Fruit fly (Drosophila melanogaster) whole organism, prepupa: ENCODE results near the gene lmgB.

Experiments
- Blimp-1 ChIP-seq: fragments of 200-800 bp; sonication (Bioruptor generic); optimal IDR thresholded peaks from 3 replicates; lab custom pipeline; 2017; ENCODE audit warnings: missing biosample characterization, missing genetic modification characterization, mild to moderate bottlenecking, moderate library complexity, missing genetic modification reagents
- CG10631 ChIP-seq: fragments of 200-800 bp; sonication (Bioruptor generic); optimal IDR thresholded peaks from 2 replicates; lab custom pipeline; 2016; ENCODE audit warnings: missing biosample characterization, missing genetic modification characterization
- CG11762 ChIP-seq: fragments of 200-800 bp; sonication (Bioruptor generic); optimal IDR thresholded peaks from 3 replicates; lab custom pipeline; 2016; ENCODE audit warnings: missing biosample characterization, missing genetic modification characterization; ENCODE audit not compliant: insufficient read depth
- CG15336 ChIP-seq: fragments of 200-800 bp; sonication (Bioruptor generic); IDR thresholded peaks from 2 replicates; pipeline ENCODE4 v1.3.6; 2022; ENCODE audit warnings: missing biosample characterization, missing genetic modification characterization
- CG1621 ChIP-seq: fragments of 200-800 bp; sonication (Bioruptor generic); optimal IDR thresholded peaks from 3 replicates; lab custom pipeline; 2018; ENCODE audit warnings: missing biosample characterization, mild to moderate bottlenecking, missing genetic modification characterization
- CG16779 ChIP-seq: fragments of 200-800 bp; sonication (Bioruptor generic); optimal IDR thresholded peaks from 3 replicates; lab custom pipeline; 2017; ENCODE audit warnings: missing biosample characterization, mild to moderate bottlenecking, missing genetic modification characterization
- CG3032 ChIP-seq: fragments of 200-800 bp; optimal IDR thresholded peaks from 2 replicates; lab custom pipeline; 2019; ENCODE audit warnings: missing biosample characterization, mild to moderate bottlenecking, missing genetic modification characterization, moderate library complexity
- CG31627 ChIP-seq: fragments of 200-800 bp; sonication (Bioruptor generic); optimal IDR thresholded peaks from 3 replicates; lab custom pipeline; 2016; ENCODE audit warnings: missing biosample characterization, missing genetic modification characterization
- CG32006 ChIP-seq: fragments of 200-800 bp; sonication (Bioruptor generic); optimal IDR thresholded peaks from 3 replicates; lab custom pipeline; 2017; ENCODE audit warnings: missing biosample characterization, mild to moderate bottlenecking, missing genetic modification characterization
- CG34406 ChIP-seq: fragments of 200-800 bp; sonication (Bioruptor generic); optimal IDR thresholded peaks from 3 replicates; lab custom pipeline; 2016; ENCODE audit warnings: missing biosample characterization, missing genetic modification characterization
- CG6276 ChIP-seq: fragments of 200-800 bp; sonication (Bioruptor generic); optimal IDR thresholded peaks from 2 replicates; lab custom pipeline; 2017; ENCODE audit warnings: missing biosample characterization, mild to moderate bottlenecking, missing genetic modification characterization
- CG6792 ChIP-seq: fragments of 200-800 bp; sonication (Bioruptor generic); optimal IDR thresholded peaks from 3 replicates; lab custom pipeline; 2016; ENCODE audit warnings: missing biosample characterization, missing genetic modification characterization
- CG6808 ChIP-seq: fragments of 200-800 bp; sonication (Bioruptor generic); optimal IDR thresholded peaks from 3 replicates; lab custom pipeline; 2017; ENCODE audit warnings: missing biosample characterization, missing genetic modification characterization, mild to moderate bottlenecking, moderate library complexity, missing genetic modification reagents
- CG6854 ChIP-seq: fragments of 200-800 bp; sonication (Bioruptor generic); optimal IDR thresholded peaks from 2 replicates; lab custom pipeline; 2017; ENCODE audit warnings: missing biosample characterization, mild to moderate bottlenecking, missing genetic modification characterization
- CG8632 ChIP-seq: fragments of 200-800 bp; sonication (Bioruptor generic); optimal IDR thresholded peaks from 3 replicates; lab custom pipeline; 2016; ENCODE audit warnings: missing biosample characterization, missing genetic modification characterization
- CG9139 ChIP-seq: fragments of 200-800 bp; sonication (Bioruptor generic); optimal IDR thresholded peaks from 3 replicates; lab custom pipeline; 2017; ENCODE audit warnings: missing biosample characterization, mild to moderate bottlenecking, missing genetic modification characterization
- Eip75B ChIP-seq: fragments of 200-800 bp; sonication (Bioruptor generic); optimal IDR thresholded peaks from 3 replicates; lab custom pipeline; 2016; ENCODE audit warnings: missing biosample characterization, missing genetic modification characterization
- Eip78C ChIP-seq: fragments of 200-800 bp; sonication (Bioruptor generic); peaks from one replicate; lab custom pipeline; 2016; ENCODE audit warnings: missing biosample characterization, missing genetic modification characterization
- Eip93F ChIP-seq: fragments of 200-800 bp; sonication (Bioruptor generic); optimal IDR thresholded peaks from 2 replicates; lab custom pipeline; 2016; ENCODE audit warnings: missing biosample characterization, mild to moderate bottlenecking, missing genetic modification characterization
- Ets21C ChIP-seq: fragments of 200-800 bp; sonication (Bioruptor generic); optimal IDR thresholded peaks from 3 replicates; lab custom pipeline; 2016; ENCODE audit warnings: missing biosample characterization, missing genetic modification characterization
- Gug ChIP-seq: fragments of 200-800 bp; sonication (Bioruptor generic); IDR thresholded peaks from 2 replicates; pipeline ENCODE4 v1.3.6; 2022; ENCODE audit warnings: missing biosample characterization, missing genetic modification characterization
- Hr38 ChIP-seq: sonication (Bioruptor generic); optimal IDR thresholded peaks from 2 replicates; lab custom pipeline; 2016; ENCODE audit warnings: missing biosample characterization, missing genetic modification characterization
- Hr39 ChIP-seq: fragments of 200-800 bp; sonication (Bioruptor generic); optimal IDR thresholded peaks from 2 replicates; lab custom pipeline; 2016; ENCODE audit warnings: missing biosample characterization, missing genetic modification characterization
- Hr4 ChIP-seq: fragments of 200-800 bp; sonication (Bioruptor generic); optimal IDR thresholded peaks from 3 replicates; lab custom pipeline; 2016; ENCODE audit warnings: missing biosample characterization, missing genetic modification characterization
- Met ChIP-seq: fragments of 200-800 bp; sonication (Bioruptor generic); optimal IDR thresholded peaks from 3 replicates; lab custom pipeline; 2016; ENCODE audit warnings: missing biosample characterization, missing genetic modification characterization
- Smox ChIP-seq: fragments of 200-800 bp; sonication (Bioruptor generic); optimal IDR thresholded peaks from 3 replicates; lab custom pipeline; 2016; ENCODE audit warnings: missing biosample characterization, missing genetic modification characterization
- Sox102F ChIP-seq: fragments of 200-800 bp; sonication (Bioruptor generic); optimal IDR thresholded peaks from 2 replicates; lab custom pipeline; 2016; ENCODE audit warnings: missing biosample characterization, mild to moderate bottlenecking, missing genetic modification characterization
- Sox14 ChIP-seq: fragments of 200-800 bp; sonication (Bioruptor generic); optimal IDR thresholded peaks from 3 replicates; lab custom pipeline; 2016; ENCODE audit warnings: missing biosample characterization, missing genetic modification characterization
- Sox15 ChIP-seq: fragments of 200-800 bp; sonication (Bioruptor generic); optimal IDR thresholded peaks from 3 replicates; lab custom pipeline; 2016; ENCODE audit warnings: missing biosample characterization, missing genetic modification characterization
- achi ChIP-seq: fragments of 200-800 bp; sonication (Bioruptor generic); optimal IDR thresholded peaks from 3 replicates; lab custom pipeline; 2016; ENCODE audit warnings: missing biosample characterization, missing genetic modification characterization
- acj6 ChIP-seq: fragments of 200-800 bp; sonication (Bioruptor generic); optimal IDR thresholded peaks from 3 replicates; lab custom pipeline; 2016; ENCODE audit warnings: missing biosample characterization, missing genetic modification characterization
- cyc ChIP-seq: fragments of 200-800 bp; sonication (Bioruptor generic); optimal IDR thresholded peaks from 3 replicates; lab custom pipeline; 2016; ENCODE audit warnings: missing biosample characterization, missing genetic modification characterization
- dac ChIP-seq: fragments of 200-800 bp; sonication (Bioruptor generic); optimal IDR thresholded peaks from 2 replicates; lab custom pipeline; 2017; ENCODE audit warnings: missing biosample characterization, mild to moderate bottlenecking, missing genetic modification characterization
- eg ChIP-seq: fragments of 200-800 bp; sonication (Bioruptor generic); IDR thresholded peaks from 3 replicates; pipeline ENCODE4 v1.3.6; 2022; ENCODE audit warnings: missing biosample characterization, missing genetic modification characterization
- esn ChIP-seq: fragments of 200-800 bp; sonication (Bioruptor generic); optimal IDR thresholded peaks from 2 replicates; lab custom pipeline; 2016; ENCODE audit warnings: missing biosample characterization, mild to moderate bottlenecking, missing genetic modification characterization, moderate library complexity
- fd59A ChIP-seq: fragments of 200-800 bp; sonication (Bioruptor generic); optimal IDR thresholded peaks from 2 replicates; lab custom pipeline; 2017; ENCODE audit warnings: missing biosample characterization, mild to moderate bottlenecking, missing genetic modification characterization, missing genetic modification reagents
- lz ChIP-seq: fragments of 200-800 bp; sonication (Bioruptor generic); optimal IDR thresholded peaks from 3 replicates; lab custom pipeline; 2016; ENCODE audit warnings: missing biosample characterization, missing genetic modification characterization
- pdm3 ChIP-seq: fragments of 200-800 bp; sonication (Bioruptor generic); optimal IDR thresholded peaks from 3 replicates; lab custom pipeline; 2016; ENCODE audit warnings: missing biosample characterization, missing genetic modification characterization
- ss ChIP-seq, 2 experiments: fragments of 200-800 bp; sonication (Bioruptor generic); optimal IDR thresholded peaks; 2 replicates in 1 of 2; 3 replicates in 1 of 2; lab custom pipeline; 2017 to 2018; ENCODE audit warnings: mild to moderate bottlenecking in 2 of 2, missing biosample characterization in 2 of 2, missing genetic modification characterization in 2 of 2, moderate library complexity in 1 of 2
- svp ChIP-seq: fragments of 200-800 bp; sonication (Bioruptor generic); peaks from one replicate; lab custom pipeline; 2016; ENCODE audit warnings: missing biosample characterization, missing genetic modification characterization
- topi ChIP-seq: fragments of 200-800 bp; sonication (Bioruptor generic); optimal IDR thresholded peaks from 3 replicates; lab custom pipeline; 2016; ENCODE audit warnings: missing biosample characterization, missing genetic modification characterization
- vri ChIP-seq: fragments of 200-800 bp; sonication (Bioruptor generic); optimal IDR thresholded peaks from 3 replicates; lab custom pipeline; 2016; ENCODE audit warnings: missing biosample characterization, mild to moderate bottlenecking, missing genetic modification characterization

lmgB gene

DNA sequence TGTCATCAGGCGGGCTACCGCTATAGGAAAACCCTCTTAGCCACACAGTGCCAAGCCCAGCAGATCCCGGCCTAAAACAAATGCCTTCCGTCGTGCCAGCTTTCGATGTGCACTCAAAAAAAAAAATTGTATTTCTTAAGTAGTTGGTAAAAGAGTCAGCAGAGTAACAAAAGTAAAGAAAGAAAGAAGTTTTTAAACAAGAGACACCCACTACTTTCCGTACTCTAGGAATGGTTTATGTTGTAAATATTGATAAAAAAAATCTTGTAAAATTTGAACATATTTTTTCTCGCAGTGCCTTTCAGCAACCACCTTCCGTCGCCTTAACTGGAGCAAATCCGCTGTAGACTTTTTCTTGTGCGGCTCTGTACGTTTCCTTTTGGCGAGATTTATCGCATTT is 44.5 kb upstream of the lmgB start (continued):
- TF ChIP-seq Hr4 (GFP tag; lab: Kevin White, UChicago): peak; percentile 49
- peak; percentile 55 for TF ChIP-seq CG32006 (GFP tag; lab: Kevin White, UChicago)
- peak; percentile 71 for TF ChIP-seq esn (GFP tag; lab: Kevin White, UChicago)
- peak; percentile 46 for TF ChIP-seq fd59A (GFP tag; lab: Kevin White, UChicago)
- peak; percentile 50 for TF ChIP-seq CG34406 (GFP tag; lab: Kevin White, UChicago)
- peak; percentile 41 for TF ChIP-seq Sox14 (GFP tag; lab: Kevin White, UChicago)
- TF ChIP-seq Blimp-1 (GFP tag; lab: Kevin White, UChicago): no peak
- peak; percentile 59 for TF ChIP-seq lz (GFP tag; lab: Kevin White, UChicago)
- peak; percentile 36 for TF ChIP-seq vri
- peak; percentile 91 for TF ChIP-seq Eip78C
- TF ChIP-seq Gug (GFP tag; lab: Robert Waterston, UW): no peak
- peak; percentile 62 for TF ChIP-seq CG8632 (GFP tag; lab: Kevin White, UChicago)
- TF ChIP-seq CG1621 (tag; lab: Kevin White, UChicago): peak; percentile 52

DNA sequence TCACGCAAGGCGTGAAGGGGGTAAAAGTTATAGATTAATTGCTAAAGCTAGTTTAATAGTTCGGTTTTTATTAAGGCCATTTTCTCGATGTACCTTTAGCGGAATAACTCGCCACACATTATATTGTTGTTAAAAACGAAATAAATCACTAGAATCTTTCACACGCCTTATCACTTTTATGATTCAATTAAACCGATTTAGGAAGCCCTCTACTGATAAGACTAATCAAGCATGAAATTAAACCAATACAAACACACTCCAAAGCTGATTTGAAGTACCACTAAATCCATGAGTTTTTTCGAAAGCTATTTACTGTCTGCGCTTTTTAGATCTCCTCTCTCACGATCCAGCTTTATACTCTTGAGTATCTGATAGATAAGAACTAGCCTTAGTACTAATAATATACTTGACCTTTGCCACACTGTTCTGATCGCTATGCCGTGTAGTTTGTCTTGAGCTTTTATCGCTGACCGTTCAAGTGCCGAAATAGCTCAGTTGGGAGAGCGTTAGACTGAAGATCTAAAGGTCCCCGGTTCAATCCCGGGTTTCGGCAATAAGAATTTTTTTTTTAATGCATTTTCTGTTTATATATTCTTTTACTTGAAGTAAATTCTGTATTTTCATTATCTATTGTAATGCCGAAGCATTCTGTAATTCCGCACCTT is 42.1 kb upstream of the lmgB start:
- TF ChIP-seq svp (GFP tag; lab: Kevin White, UChicago): peak; percentile 89
- TF ChIP-seq Hr38 (GFP tag; lab: Kevin White, UChicago): no peak
- no peak for TF ChIP-seq CG8632 (GFP tag; lab: Kevin White, UChicago)

DNA sequence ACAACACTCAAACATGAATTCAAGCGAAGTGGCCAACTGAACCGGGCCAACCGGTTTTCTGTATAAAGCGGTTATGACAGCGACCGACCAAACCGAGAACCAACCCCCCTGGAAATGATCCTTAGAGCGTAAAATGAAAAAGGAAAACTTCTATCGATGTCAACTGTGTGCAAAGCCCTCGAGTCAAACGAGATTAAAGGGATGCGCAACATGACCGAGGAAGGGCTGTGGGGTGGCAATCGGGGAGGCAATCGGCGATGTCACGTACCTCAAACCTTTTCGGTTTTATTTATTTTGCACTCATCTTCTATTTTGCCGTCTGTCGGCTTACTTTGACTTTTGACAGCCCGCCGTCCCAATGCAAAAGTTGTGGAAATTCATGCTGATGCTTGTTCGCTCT is 27.8 kb upstream of the lmgB start:
- TF ChIP-seq Smox (no peak), ss (GFP tag; optimal IDR thresholded peaks at IDR 0.05; lab: Kevin White, UChicago) (no peak), CG6792 (GFP tag; lab: Kevin White, UChicago) (no peak), Met (GFP tag; lab: Kevin White, UChicago) (no peak), eg (GFP tag; lab: Robert Waterston, UW) (no peak), acj6 (GFP tag; lab: Kevin White, UChicago) (no peak), CG32006 (GFP tag; lab: Kevin White, UChicago) (no peak), Eip93F (GFP tag; lab: Kevin White, UChicago) (no peak), CG6854 (no peak), CG3032 (tag; lab: Kevin White, UChicago) (no peak), CG6808 (no peak), CG10631 (GFP tag; lab: Kevin White, UChicago) (no peak), Sox14 (GFP tag; lab: Kevin White, UChicago) (no peak), achi (GFP tag; lab: Kevin White, UChicago) (no peak), CG15336 (GFP tag; lab: Robert Waterston, UW) (no peak), Sox15 (GFP tag; lab: Kevin White, UChicago) (no peak), CG6276 (GFP tag; lab: Kevin White, UChicago) (no peak), CG9139 (GFP tag; lab: Kevin White, UChicago) (no peak)

DNA sequence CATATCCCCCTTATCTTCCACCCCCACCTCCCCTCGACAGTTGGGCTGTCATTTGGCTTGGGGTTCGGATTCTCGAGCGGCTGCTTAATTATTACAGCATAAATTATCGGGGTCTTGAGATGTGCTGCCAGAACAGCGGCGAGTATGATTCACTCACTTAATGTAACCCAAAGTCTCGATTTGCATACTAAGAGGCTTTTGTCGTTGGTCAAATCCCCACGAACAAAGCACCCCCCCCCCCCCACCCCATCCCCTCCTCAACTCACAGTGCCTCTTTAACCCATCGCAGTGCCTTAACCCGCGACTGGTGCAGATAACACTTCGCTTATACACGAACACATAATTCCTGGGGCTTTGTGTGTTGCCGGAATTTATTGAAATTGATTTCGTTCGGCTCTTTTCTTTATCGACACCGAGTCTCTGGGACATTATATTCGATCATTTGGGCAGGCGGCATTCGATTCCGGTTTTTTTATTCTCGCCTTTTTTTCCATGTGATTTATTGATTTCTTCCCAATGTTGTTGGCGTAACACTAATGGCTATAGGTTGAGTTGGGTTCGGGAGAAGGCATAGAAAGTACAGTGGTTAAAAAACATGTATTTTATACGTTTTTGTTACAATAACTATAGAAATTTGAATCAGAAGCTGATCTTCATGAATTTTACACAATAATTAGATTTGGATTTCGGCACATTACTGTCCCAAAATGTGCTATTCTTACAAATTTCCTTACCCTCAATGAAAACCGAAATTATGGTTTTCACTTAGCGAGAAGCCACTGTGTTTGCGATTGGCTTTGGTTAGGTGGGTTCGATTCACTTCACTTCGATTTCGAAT is 25.6 kb upstream of the lmgB start:
- TF ChIP-seq CG11762 (GFP tag; lab: Kevin White, UChicago): no peak
- TF ChIP-seq Hr39: peak; percentile 42
- TF ChIP-seq dac (GFP tag; lab: Kevin White, UChicago): no peak
- TF ChIP-seq pdm3 (GFP tag; lab: Kevin White, UChicago): no peak
- peak; percentile 53 for TF ChIP-seq CG31627 (GFP tag; lab: Kevin White, UChicago)
- peak; percentile 25 for TF ChIP-seq Sox102F (GFP tag; lab: Kevin White, UChicago)
- no peak for TF ChIP-seq Blimp-1 (GFP tag; lab: Kevin White, UChicago)
- no peak for TF ChIP-seq CG16779 (tag; lab: Kevin White, UChicago)
- TF ChIP-seq Ets21C (GFP tag; lab: Kevin White, UChicago): no peak
- peak; percentile 28 for TF ChIP-seq Smox
- TF ChIP-seq esn (GFP tag; lab: Kevin White, UChicago): peak; percentile 58
- TF ChIP-seq topi: peak; percentile 48
- TF ChIP-seq svp (GFP tag; lab: Kevin White, UChicago): peak; percentile 68
- TF ChIP-seq Eip78C: peak; percentile 53
- peak; percentile 27 for TF ChIP-seq Hr4 (GFP tag; lab: Kevin White, UChicago)
- TF ChIP-seq Met (GFP tag; lab: Kevin White, UChicago): peak; percentile 59
- peak; percentile 76 for TF ChIP-seq vri
- no peak for TF ChIP-seq Eip93F (GFP tag; lab: Kevin White, UChicago)
- no peak for TF ChIP-seq CG9139 (GFP tag; lab: Kevin White, UChicago)
- peak; percentile 10 for TF ChIP-seq CG32006 (GFP tag; lab: Kevin White, UChicago)
- no peak for TF ChIP-seq CG34406 (GFP tag; lab: Kevin White, UChicago)
- TF ChIP-seq Eip75B: no peak
- peak; percentile 1 for TF ChIP-seq cyc (GFP tag; lab: Kevin White, UChicago)
